Fruit fly (Drosophila melanogaster): ENCODE measurements around the gene Dpy-30L2.
A peak's percentile ranks its signal among the peaks of the same experiment; 100 is the strongest.

Dpy-30L2 gene

DNA sequence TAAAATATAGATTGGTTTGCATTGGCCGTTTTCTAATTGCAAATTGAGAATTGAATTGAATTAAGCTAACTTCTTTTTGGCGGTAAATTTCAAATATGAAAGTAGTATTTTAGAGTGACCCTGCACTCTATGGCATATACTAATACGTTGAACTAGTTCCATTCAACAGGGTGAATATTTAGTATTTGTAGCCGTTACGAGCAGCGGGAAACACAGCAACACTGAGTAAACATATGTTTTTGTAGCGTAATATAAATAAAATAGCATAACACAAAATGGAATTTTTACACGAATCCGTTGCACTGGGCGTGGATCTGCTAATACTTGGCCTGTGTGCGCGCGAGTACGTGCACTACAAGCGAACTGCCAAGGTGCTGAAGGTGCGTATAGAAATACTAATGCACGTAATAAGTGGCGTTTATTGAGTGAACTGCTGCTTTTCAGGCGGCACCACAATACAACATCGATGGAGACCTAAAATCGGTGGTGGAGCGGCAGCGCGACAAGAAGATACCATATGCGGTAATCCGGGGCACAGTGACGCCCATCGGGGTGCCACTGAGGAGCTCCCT lies 26.2 kb downstream of the Dpy-30L2 start, which contains the start of gene Mul1 (continued):
- TF ChIP-seq Myb (GFP tag; optimal IDR thresholded peaks at IDR 0.05) (peak; percentile 84), ac (GFP tag; optimal IDR thresholded peaks at IDR 0.05) (no peak), CG30020 (tag; optimal IDR thresholded peaks at IDR 0.05) (no peak), CG7786 (GFP tag; optimal IDR thresholded peaks at IDR 0.05) (no peak), Jarid2 (GFP tag; optimal IDR thresholded peaks at IDR 0.05) (no peak), ttk (GFP tag; IDR thresholded peaks at IDR 0.05) (no peak), mld (GFP tag; IDR thresholded peaks at IDR 0.05; ENCODE audit: partially characterized antibody) (no peak), CHES-1-like (GFP tag; optimal IDR thresholded peaks at IDR 0.05) (no peak), HmgD (GFP tag; optimal IDR thresholded peaks at IDR 0.05) (no peak), crol (GFP tag; IDR thresholded peaks at IDR 0.05) (no peak), run (tag; optimal IDR thresholded peaks at IDR 0.05) (no peak), twi (tag; optimal IDR thresholded peaks at IDR 0.05) (peak; percentile 33), CG1024 (GFP tag; IDR thresholded peaks at IDR 0.05) (no peak), zf30C (GFP tag; optimal IDR thresholded peaks at IDR 0.05) (no peak), BtbVII (GFP tag; optimal IDR thresholded peaks at IDR 0.05) (no peak), CG8290 (GFP tag; optimal IDR thresholded peaks at IDR 0.05) (no peak), CG8290 (tag; optimal IDR thresholded peaks at IDR 0.05) (peak in 1 of 2 experiments; percentile 45), CG10267 (tag; optimal IDR thresholded peaks at IDR 0.05) (peak; percentile 19), Pdp1 (GFP tag; optimal IDR thresholded peaks at IDR 0.05) (peak in 1 of 2 experiments; percentile 77), crp (GFP tag; optimal IDR thresholded peaks at IDR 0.05) (peak; percentile 68 to 92), CG9932 (GFP tag; IDR thresholded peaks at IDR 0.05) (no peak), en (GFP tag; optimal IDR thresholded peaks at IDR 0.05) (no peak), CG18599 (GFP tag; optimal IDR thresholded peaks at IDR 0.05) (no peak), Lim3 (GFP tag; IDR thresholded peaks at IDR 0.05) (no peak), CG11247 (GFP tag; IDR thresholded peaks at IDR 0.05) (no peak), al (GFP tag; IDR thresholded peaks at IDR 0.05) (no peak), Sox102F (GFP tag; optimal IDR thresholded peaks at IDR 0.05) (no peak), CG12942 (GFP tag; optimal IDR thresholded peaks at IDR 0.05) (no peak), Hmx (GFP tag; optimal IDR thresholded peaks at IDR 0.05) (no peak), jumu (GFP tag; optimal IDR thresholded peaks at IDR 0.05) (no peak), Hr39 (optimal IDR thresholded peaks at IDR 0.05) (no peak), grn (GFP tag; optimal IDR thresholded peaks at IDR 0.05) (no peak), E2f2 (GFP tag; IDR thresholded peaks at IDR 0.05) (peak; percentile 93), B-H2 (GFP tag; optimal IDR thresholded peaks at IDR 0.05) (no peak), croc (GFP tag; conservative IDR thresholded peaks at IDR 0.05) (no peak), CG14014 (GFP tag; IDR thresholded peaks at IDR 0.05) (no peak), bcd (GFP tag; optimal IDR thresholded peaks at IDR 0.05) (no peak), Vsx1 (GFP tag; optimal IDR thresholded peaks at IDR 0.05) (no peak), fru (optimal IDR thresholded peaks at IDR 0.05) (no peak), Ssrp (tag; optimal IDR thresholded peaks at IDR 0.05) (no peak), CG2199 (GFP tag; IDR thresholded peaks at IDR 0.05) (no peak), ase (GFP tag; IDR thresholded peaks at IDR 0.05) (no peak), Dad (GFP tag; optimal IDR thresholded peaks at IDR 0.05) (no peak), tna (GFP tag; IDR thresholded peaks at IDR 0.05; ENCODE audit: partially characterized antibody) (no peak), MTF-1 (GFP tag; optimal IDR thresholded peaks at IDR 0.05; ENCODE audit: borderline replicate concordance) (no peak), trh (GFP tag; optimal IDR thresholded peaks at IDR 0.05) (no peak), CG12071 (GFP tag; optimal IDR thresholded peaks at IDR 0.05) (no peak), CG18619 (GFP tag; optimal IDR thresholded peaks at IDR 0.05) (no peak), bowl (GFP tag; IDR thresholded peaks at IDR 0.05) (no peak), Dip3 (GFP tag; optimal IDR thresholded peaks at IDR 0.05) (no peak), cad (GFP tag; optimal IDR thresholded peaks at IDR 0.05) (no peak), stwl (tag; optimal IDR thresholded peaks at IDR 0.05) (peak; percentile 86), Ptx1 (GFP tag; IDR thresholded peaks at IDR 0.05) (no peak)

All from whole organism, embryonic.